Fruit fly (Drosophila melanogaster) whole organism, embryonic: ENCODE data around the gene Pcyt1.

Source experiments
- B-H2 ChIP-seq: fragments of 200-800 bp; sonication (Bioruptor generic); optimal IDR thresholded peaks from 2 replicates; lab custom pipeline; 2018; ENCODE audit warnings: missing biosample characterization, mild to moderate bottlenecking, missing genetic modification characterization
- C15 ChIP-seq: fragments of 200-800 bp; sonication (Bioruptor generic); IDR thresholded peaks from 3 replicates; pipeline ENCODE4 v1.3.6; 2022; ENCODE audit warnings: missing biosample characterization, missing genetic modification characterization
- CG10274 ChIP-seq: fragments of 200-800 bp; sonication (Bioruptor generic); optimal IDR thresholded peaks from 3 replicates; lab custom pipeline; 2017; ENCODE audit warnings: missing biosample characterization, mild to moderate bottlenecking, missing genetic modification characterization
- CG10366 ChIP-seq: fragments of 200-800 bp; sonication (Bioruptor generic); IDR thresholded peaks from 2 replicates; pipeline ENCODE4 v1.3.6; 2022; ENCODE audit warnings: missing biosample characterization, missing genetic modification characterization
- CG10543 ChIP-seq: fragments of 200-800 bp; sonication (Bioruptor generic); optimal IDR thresholded peaks from 3 replicates; lab custom pipeline; 2017; ENCODE audit warnings: missing biosample characterization, mild to moderate bottlenecking, missing genetic modification characterization, moderate library complexity
- CG11247 ChIP-seq: fragments of 200-800 bp; sonication (Bioruptor generic); IDR thresholded peaks from 2 replicates; pipeline ENCODE4 v1.3.6; 2022; ENCODE audit warnings: missing biosample characterization, missing genetic modification characterization
- CG11504 ChIP-seq: fragments of 200-800 bp; sonication (Bioruptor generic); optimal IDR thresholded peaks from 3 replicates; lab custom pipeline; 2019; ENCODE audit warnings: missing biosample characterization, mild to moderate bottlenecking, missing genetic modification characterization, moderate library complexity
- CG11560 ChIP-seq: fragments of 200-800 bp; sonication (Bioruptor generic); IDR thresholded peaks from 3 replicates; pipeline ENCODE4 v1.3.6; 2022; ENCODE audit warnings: missing biosample characterization, missing genetic modification characterization
- CG11696 ChIP-seq: fragments of 200-800 bp; sonication (Bioruptor generic); IDR thresholded peaks from 2 replicates; pipeline ENCODE4 v1.3.6; 2022; ENCODE audit warnings: missing biosample characterization, missing genetic modification characterization
- CG14441 ChIP-seq: fragments of 200-800 bp; sonication (Bioruptor generic); IDR thresholded peaks from 2 replicates; pipeline ENCODE4 v1.3.6; 2022; ENCODE audit warnings: missing biosample characterization, missing genetic modification characterization
- CG14860 ChIP-seq: fragments of 200-800 bp; sonication (Bioruptor generic); IDR thresholded peaks from 3 replicates; pipeline ENCODE4 v1.3.6; 2022; ENCODE audit warnings: missing biosample characterization, missing genetic modification characterization; ENCODE audit not compliant: partially characterized antibody
- CG15514 ChIP-seq: fragments of 200-800 bp; sonication (Bioruptor generic); optimal IDR thresholded peaks from 3 replicates; lab custom pipeline; 2017; ENCODE audit warnings: missing biosample characterization, missing genetic modification characterization, mild to moderate bottlenecking, moderate library complexity, missing genetic modification reagents
- CG16863 ChIP-seq: fragments of 200-800 bp; sonication (Bioruptor generic); optimal IDR thresholded peaks from 3 replicates; lab custom pipeline; 2016; ENCODE audit warnings: missing biosample characterization, missing genetic modification characterization
- CG1792 ChIP-seq: fragments of 200-800 bp; sonication (Bioruptor generic); optimal IDR thresholded peaks from 2 replicates; lab custom pipeline; 2016; ENCODE audit warnings: missing biosample characterization, missing genetic modification characterization
- CG18262 ChIP-seq: fragments of 200-800 bp; optimal IDR thresholded peaks from 3 replicates; lab custom pipeline; 2019; ENCODE audit warnings: missing biosample characterization, mild to moderate bottlenecking, missing genetic modification characterization, moderate library complexity
- CG3163 ChIP-seq: fragments of 200-800 bp; sonication (Bioruptor generic); optimal IDR thresholded peaks from 3 replicates; lab custom pipeline; 2016; ENCODE audit warnings: missing biosample characterization, missing genetic modification characterization
- CG32532 ChIP-seq: fragments of 200-800 bp; sonication (Bioruptor generic); IDR thresholded peaks from 2 replicates; pipeline ENCODE4 v1.3.6; 2022; ENCODE audit warnings: missing biosample characterization, missing genetic modification characterization
- CG4404 ChIP-seq: fragments of 200-800 bp; sonication (Bioruptor generic); IDR thresholded peaks from 2 replicates; pipeline ENCODE4 v1.3.6; 2022; ENCODE audit warnings: missing biosample characterization, missing genetic modification characterization
- CG5180 ChIP-seq: fragments of 200-800 bp; sonication (Bioruptor generic); optimal IDR thresholded peaks from 3 replicates; lab custom pipeline; 2017; ENCODE audit warnings: missing biosample characterization, missing genetic modification characterization, mild to moderate bottlenecking, moderate library complexity, missing genetic modification reagents
- CG9437 ChIP-seq: fragments of 200-800 bp; sonication (Bioruptor generic); optimal IDR thresholded peaks from 2 replicates; lab custom pipeline; 2018; ENCODE audit warnings: missing biosample characterization, mild to moderate bottlenecking, missing genetic modification characterization
- D ChIP-seq, 2 experiments: fragments of 200-800 bp in 1 of 2; fragments of >200 bp in 1 of 2; sonication (Bioruptor generic) in 1 of 2; optimal IDR thresholded peaks; 2 replicates in 1 of 2; 3 replicates in 1 of 2; lab custom pipeline; 2017; ENCODE audit warnings: mild to moderate bottlenecking in 1 of 2, missing biosample characterization in 1 of 2, missing genetic modification characterization in 1 of 2, missing genetic modification reagents in 1 of 2
- Dll ChIP-seq: fragments of 200-800 bp; sonication (Bioruptor generic); IDR thresholded peaks from 4 replicates; pipeline ENCODE4 v1.3.6; 2022; ENCODE audit warnings: missing biosample characterization, missing genetic modification characterization; ENCODE audit not compliant: partially characterized antibody
- Gsc ChIP-seq: fragments of 200-800 bp; sonication (Bioruptor generic); IDR thresholded peaks from 2 replicates; pipeline ENCODE4 v1.3.6; 2022; ENCODE audit warnings: missing biosample characterization, missing genetic modification characterization
- HLH4C ChIP-seq: fragments of 200-800 bp; sonication (Bioruptor generic); IDR thresholded peaks from 3 replicates; pipeline ENCODE4 v1.3.6; 2022; ENCODE audit warnings: missing biosample characterization, missing genetic modification characterization; ENCODE audit not compliant: partially characterized antibody
- Hr51 ChIP-seq, 2 experiments: fragments of 200-800 bp; sonication (Bioruptor generic); optimal IDR thresholded peaks; 2 replicates in 1 of 2; 3 replicates in 1 of 2; lab custom pipeline; 2016 to 2018; ENCODE audit warnings: missing biosample characterization in 2 of 2, missing genetic modification characterization in 2 of 2, mild to moderate bottlenecking in 1 of 2, moderate library complexity in 1 of 2
- NC2α ChIP-seq: fragments of 200-800 bp; sonication (Bioruptor generic); optimal IDR thresholded peaks from 2 replicates; lab custom pipeline; 2016; ENCODE audit warnings: missing biosample characterization, missing genetic modification characterization
- Optix ChIP-seq: fragments of 200-800 bp; sonication (Bioruptor generic); IDR thresholded peaks from 3 replicates; pipeline ENCODE4 v1.3.6; 2022; ENCODE audit warnings: missing biosample characterization, missing genetic modification characterization
- Pdp1 ChIP-seq, 2 experiments: fragments of 200-800 bp; sonication (Bioruptor generic); optimal IDR thresholded peaks; 3 replicates each; lab custom pipeline; 2016; ENCODE audit warnings: missing biosample characterization in 2 of 2, missing genetic modification characterization in 2 of 2, mild to moderate bottlenecking in 1 of 2, moderate library complexity in 1 of 2
- Ptx1 ChIP-seq: fragments of 200-800 bp; sonication (Bioruptor generic); IDR thresholded peaks from 2 replicates; pipeline ENCODE4 v1.3.6; 2022; ENCODE audit warnings: missing biosample characterization, missing genetic modification characterization
- Rfx ChIP-seq: fragments of 200-800 bp; sonication (Bioruptor generic); IDR thresholded peaks from 2 replicates; pipeline ENCODE4 v1.3.6; 2022; ENCODE audit warnings: missing biosample characterization, missing genetic modification characterization
- Scr ChIP-seq: fragments of 200-800 bp; sonication (Bioruptor generic); IDR thresholded peaks from 2 replicates; pipeline ENCODE4 v1.3.6; 2022; ENCODE audit warnings: missing biosample characterization, missing genetic modification characterization; ENCODE audit not compliant: partially characterized antibody
- Sox102F ChIP-seq: fragments of 200-800 bp; sonication (Bioruptor generic); optimal IDR thresholded peaks from 2 replicates; lab custom pipeline; 2018; ENCODE audit warnings: missing biosample characterization, mild to moderate bottlenecking, missing genetic modification characterization, moderate library complexity
- Xbp1 ChIP-seq: fragments of 200-800 bp; sonication (Bioruptor generic); optimal IDR thresholded peaks from 3 replicates; lab custom pipeline; 2016; ENCODE audit warnings: missing biosample characterization, mild to moderate bottlenecking, missing genetic modification characterization
- bsh ChIP-seq, 2 experiments: fragments of 200-800 bp; sonication (Bioruptor generic); optimal IDR thresholded peaks; 2 replicates each; lab custom pipeline; 2017 to 2018; ENCODE audit warnings: mild to moderate bottlenecking in 2 of 2, missing biosample characterization in 2 of 2, missing genetic modification characterization in 2 of 2, moderate library complexity in 1 of 2
- btn ChIP-seq: fragments of 200-800 bp; sonication (Bioruptor generic); optimal IDR thresholded peaks from 2 replicates; lab custom pipeline; 2016; ENCODE audit warnings: missing biosample characterization, missing genetic modification characterization
- chn ChIP-seq: fragments of 200-800 bp; sonication (Bioruptor generic); optimal IDR thresholded peaks from 2 replicates; lab custom pipeline; 2016; ENCODE audit warnings: missing biosample characterization, missing genetic modification characterization
- corto ChIP-seq: fragments of 200-800 bp; sonication (Bioruptor generic); optimal IDR thresholded peaks from 2 replicates; lab custom pipeline; 2016; ENCODE audit warnings: missing biosample characterization, mild to moderate bottlenecking, missing genetic modification characterization, moderate library complexity
- crc ChIP-seq: fragments of 200-800 bp; sonication (Bioruptor generic); optimal IDR thresholded peaks from 2 replicates; lab custom pipeline; 2016; ENCODE audit warnings: missing biosample characterization, missing genetic modification characterization
- ewg ChIP-seq: fragments of 200-800 bp; sonication (Bioruptor generic); optimal IDR thresholded peaks from 3 replicates; lab custom pipeline; 2017; ENCODE audit warnings: mild to moderate bottlenecking, missing biosample characterization, missing genetic modification reagents, missing genetic modification characterization
- gcm2 ChIP-seq: fragments of 200-800 bp; sonication (Bioruptor generic); optimal IDR thresholded peaks from 2 replicates; lab custom pipeline; 2016; ENCODE audit warnings: missing biosample characterization, missing genetic modification characterization
- gt ChIP-seq: fragments of 200-800 bp; sonication (Bioruptor generic); IDR thresholded peaks from 2 replicates; pipeline ENCODE4 v1.3.6; 2022; ENCODE audit warnings: missing biosample characterization, missing genetic modification characterization
- kay ChIP-seq: fragments of 200-800 bp; sonication (Bioruptor generic); optimal IDR thresholded peaks from 2 replicates; lab custom pipeline; 2016; ENCODE audit warnings: missing biosample characterization, missing genetic modification characterization
- nmo ChIP-seq: fragments of 200-800 bp; sonication (Bioruptor generic); optimal IDR thresholded peaks from 2 replicates; lab custom pipeline; 2018; ENCODE audit warnings: missing biosample characterization, mild to moderate bottlenecking, missing genetic modification characterization, moderate library complexity
- pan ChIP-seq, 4 experiments: fragments of >200 bp in 3 of 4; fragments of 200-800 bp in 1 of 4; sonication (Bioruptor generic) in 1 of 4; optimal IDR thresholded peaks in 3 of 4; IDR thresholded peaks in 1 of 4; 2 replicates each; pipeline versions ENCODE4 v1.3.6 to Lab custom; 2017 to 2022; ENCODE audit warnings: missing biosample characterization in 2 of 4, missing genetic modification characterization in 2 of 4, mixed read lengths in 1 of 4
- pho ChIP-seq: fragments of 200-800 bp; sonication (Bioruptor generic); optimal IDR thresholded peaks from 2 replicates; lab custom pipeline; 2016; ENCODE audit warnings: missing biosample characterization, missing genetic modification characterization
- run ChIP-seq: fragments of 200-800 bp; sonication (Bioruptor generic); optimal IDR thresholded peaks from 3 replicates; lab custom pipeline; 2018; ENCODE audit warnings: missing biosample characterization, mild to moderate bottlenecking, missing genetic modification characterization
- sim ChIP-seq: fragments of 200-800 bp; sonication (Bioruptor generic); IDR thresholded peaks from 2 replicates; pipeline ENCODE4 v1.3.6; 2022; ENCODE audit warnings: missing biosample characterization, missing genetic modification characterization
- sima ChIP-seq: fragments of 200-800 bp; sonication (Bioruptor generic); optimal IDR thresholded peaks from 2 replicates; lab custom pipeline; 2016; ENCODE audit warnings: missing biosample characterization, missing genetic modification characterization
- slp2 ChIP-seq: fragments of 200-800 bp; sonication (Bioruptor generic); optimal IDR thresholded peaks from 2 replicates; lab custom pipeline; 2016; ENCODE audit warnings: missing biosample characterization, missing genetic modification characterization

The Pcyt1 gene

DNA sequence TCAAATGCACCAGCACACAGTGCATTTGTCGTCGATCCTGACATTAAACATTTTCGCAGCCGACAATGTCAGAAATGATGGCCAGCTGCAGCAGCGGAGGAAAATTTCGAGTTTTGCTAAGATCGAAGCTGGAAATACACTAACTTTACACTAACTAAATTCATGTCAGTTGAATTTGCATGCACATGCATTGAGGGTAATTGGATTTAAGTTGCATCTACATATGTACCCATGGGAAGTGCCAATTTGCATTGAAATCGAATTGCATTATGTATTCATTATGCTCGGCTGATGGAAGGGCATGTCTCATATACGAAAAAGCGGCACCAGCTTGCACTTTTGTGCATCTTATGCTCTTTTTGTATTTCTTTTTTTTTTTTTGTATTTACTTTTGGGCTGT lies 38.9 kb downstream of the Pcyt1 start (continued):
- TF ChIP-seq gt (0 out of 2 replicates have a peak, but pooled peaks have one; percentile 12), sima (no peak), HLH4C (GFP tag; lab: Robert Waterston, UW) (no peak), CG16863 (no peak), crc (peak; percentile 4), corto (peak; percentile 72), CG11560 (tag; lab: Robert Waterston, UW) (0 out of 3 replicates have a peak, but pooled peaks have one; percentile 18), slp2 (GFP tag; lab: Kevin White, UChicago) (no peak), Optix (GFP tag; lab: Robert Waterston, UW) (0 out of 3 replicates have a peak, but pooled peaks have one; percentile 29), gcm2 (no peak), pho (GFP tag; lab: Kevin White, UChicago) (no peak), CG9437 (GFP tag; lab: Kevin White, UChicago) (no peak), D (optimal IDR thresholded peaks at IDR 0.05; lab: Kevin White, UChicago) (no peak), D (GFP tag; optimal IDR thresholded peaks at IDR 0.05; lab: Kevin White, UChicago) (no peak), Dll (GFP tag; lab: Robert Waterston, UW) (no peak), Scr (GFP tag; lab: Robert Waterston, UW) (no peak), CG11247 (GFP tag; lab: Robert Waterston, UW) (no peak), bsh (GFP tag; optimal IDR thresholded peaks at IDR 0.05; lab: Kevin White, UChicago) (peak in 1 of 2 experiments; percentile 44), CG10366 (GFP tag; lab: Robert Waterston, UW) (peak; percentile 7; the same call in 1 of the 2 replicates), run (tag; lab: Kevin White, UChicago) (no peak), nmo (GFP tag; lab: Kevin White, UChicago) (peak; percentile 2), CG4404 (GFP tag; lab: Robert Waterston, UW) (0 out of 2 replicates have a peak, but pooled peaks have one; percentile 18), kay (no peak), CG15514 (GFP tag; lab: Kevin White, UChicago) (no peak), CG5180 (no peak), Hr51 (GFP tag; optimal IDR thresholded peaks at IDR 0.05; lab: Kevin White, UChicago) (no peak), sim (GFP tag; lab: Robert Waterston, UW) (0 out of 2 replicates have a peak, but pooled peaks have one; percentile 10), Xbp1 (GFP tag; lab: Kevin White, UChicago) (no peak), CG1792 (GFP tag; lab: Kevin White, UChicago) (no peak), NC2α (no peak), ewg (GFP tag; lab: Kevin White, UChicago) (no peak), Sox102F (peak; percentile 28), chn (no peak), CG14441 (GFP tag; lab: Robert Waterston, UW) (0 out of 2 replicates have a peak, but pooled peaks have one; percentile 25), B-H2 (GFP tag; lab: Kevin White, UChicago) (no peak), CG11504 (peak; percentile 69), CG18262 (tag; lab: Kevin White, UChicago) (peak; percentile 46), CG32532 (GFP tag; lab: Robert Waterston, UW) (peak; percentile 31; the same call in 1 of the 2 replicates), CG10543 (GFP tag; lab: Kevin White, UChicago) (no peak), Gsc (GFP tag; lab: Robert Waterston, UW) (no peak), Ptx1 (peak; percentile 51), btn (GFP tag; lab: Kevin White, UChicago) (no peak), CG10274 (GFP tag; lab: Kevin White, UChicago) (no peak), CG14860 (GFP tag; lab: Robert Waterston, UW) (no peak), Pdp1 (GFP tag; optimal IDR thresholded peaks at IDR 0.05; lab: Kevin White, UChicago) (no peak), CG3163 (GFP tag; lab: Kevin White, UChicago) (no peak), pan (optimal IDR thresholded peaks at IDR 0.05; lab: Kevin White, UChicago) (no peak), pan (GFP tag; optimal IDR thresholded peaks at IDR 0.05 in 1 of 2, IDR thresholded peaks at IDR 0.05 in 1 of 2) (peak in 1 of 2 experiments; percentile 47), Rfx (GFP tag; lab: Robert Waterston, UW) (0 out of 2 replicates have a peak, but pooled peaks have one; percentile 22), CG11696 (GFP tag; lab: Robert Waterston, UW) (no peak), C15 (GFP tag; lab: Robert Waterston, UW) (no peak)
